Fruit fly (Drosophila melanogaster): ENCODE measurements around the gene Nrx-1.

DNA sequence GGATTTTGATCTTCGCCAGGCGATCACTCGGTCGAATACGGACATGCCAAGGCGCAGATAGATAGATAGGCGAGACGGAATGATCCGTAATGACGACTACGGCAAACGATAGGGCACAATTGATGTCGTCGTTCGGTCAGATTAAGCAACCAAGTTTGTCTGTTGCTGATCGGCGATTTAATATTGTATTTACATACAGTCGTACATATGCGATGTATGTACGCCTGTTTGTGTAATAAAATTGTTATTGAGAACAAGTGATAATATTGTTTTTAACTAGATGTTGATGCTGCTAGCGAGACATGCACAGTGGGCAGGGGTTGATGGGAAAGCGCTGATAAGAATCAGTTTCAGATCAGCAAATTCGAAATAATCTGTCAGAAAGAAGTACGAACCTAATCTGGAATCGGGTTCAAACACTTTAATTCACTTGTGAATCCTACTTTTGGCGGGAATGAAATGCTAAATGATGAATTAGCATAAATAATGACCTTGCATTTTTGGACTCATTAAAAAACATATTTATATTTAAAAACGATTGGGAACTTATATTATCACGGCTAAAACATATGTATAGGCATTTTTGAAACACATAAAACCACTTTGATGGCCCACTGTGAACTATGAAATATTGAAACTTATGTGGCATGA lies 12.9 kb upstream of the Nrx-1 start:
- TF ChIP-seq CG8478 (optimal IDR thresholded peaks at IDR 0.05) (no peak), CTCF (optimal IDR thresholded peaks at IDR 0.05) (no peak)
